Worm (Caenorhabditis elegans): ENCODE data around the gene F14F8.9.

Gene F14F8.9

DNA sequence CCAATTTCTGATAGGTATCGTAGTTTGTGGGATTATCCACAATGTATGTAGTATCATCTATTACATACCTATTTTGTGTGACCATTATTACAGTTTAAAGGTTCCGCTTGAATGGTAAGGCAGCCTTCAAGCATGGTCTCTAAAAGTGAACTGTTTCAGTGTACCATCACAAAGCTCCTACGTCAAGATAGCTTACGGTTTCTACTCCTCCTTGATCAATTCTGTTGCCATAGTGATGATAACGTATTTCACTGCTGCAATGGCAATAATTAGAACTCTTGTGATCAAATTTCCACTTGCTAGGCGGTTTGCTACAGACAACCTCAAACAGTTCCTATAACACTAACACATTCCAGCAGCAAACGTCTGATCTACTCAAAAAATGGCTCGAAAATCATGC lies 15.0 kb upstream of the F14F8.9 start:
- TF ChIP-seq nfya-1 (tag; optimal IDR thresholded peaks at IDR 0.05; ENCODE audit: insufficient read depth) (no peak), fos-1 (tag; optimal IDR thresholded peaks at IDR 0.05) (no peak), ceh-9 (tag; optimal IDR thresholded peaks at IDR 0.05) (no peak), nhr-237 (tag; optimal IDR thresholded peaks at IDR 0.05) (no peak), nhr-77 (tag; optimal IDR thresholded peaks at IDR 0.05) (no peak)

DNA sequence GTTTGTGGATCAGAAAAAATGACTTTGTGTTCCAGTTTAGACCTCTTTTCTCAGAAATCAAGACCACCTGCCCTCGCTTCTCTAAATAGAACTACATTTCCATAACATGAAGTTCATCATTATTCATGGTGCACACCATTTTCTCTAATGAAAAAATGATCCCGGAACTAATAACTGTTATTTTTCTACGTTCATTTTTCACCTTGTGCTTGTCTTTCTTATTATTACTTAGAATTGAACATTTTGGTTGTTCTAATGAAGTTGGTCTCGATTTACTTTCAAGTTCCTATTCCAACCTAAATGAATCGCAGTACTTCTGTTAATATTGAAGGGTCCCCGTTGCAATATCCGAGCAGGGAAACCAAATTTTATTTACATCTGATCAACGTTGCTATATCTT lies 14.5 kb upstream of the F14F8.9 start, which contains the start of gene srw-36:
Gene srw-36, plus strand, starts transcription at position 301 of the 400 bp plus-strand sequence.
- no peak for TF ChIP-seq skn-1 (tag; optimal IDR thresholded peaks at IDR 0.05)

DNA sequence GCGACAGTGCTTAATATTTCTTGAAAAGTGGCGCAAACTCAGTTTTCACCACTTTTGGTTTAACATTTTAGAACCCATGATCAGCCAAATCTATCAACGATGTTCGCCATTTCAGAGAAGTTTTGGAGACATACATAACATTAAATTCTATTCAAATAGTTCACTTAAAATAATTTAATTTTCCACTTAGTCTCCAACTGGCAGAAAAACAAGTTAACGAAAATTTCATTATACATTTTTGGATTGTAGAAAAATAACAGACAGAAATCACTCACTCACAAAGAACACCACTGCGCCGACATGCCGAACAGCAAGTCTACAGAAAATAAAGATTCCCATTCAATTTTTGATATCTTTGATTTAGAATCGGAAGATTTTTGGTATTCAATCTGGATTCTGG lies 11.6 kb upstream of the F14F8.9 start, which contains the start of gene srw-44:
Gene srw-44, plus strand, starts transcription at position 301 of the 400 bp plus-strand sequence.
- TF ChIP-seq ceh-16 (tag; optimal IDR thresholded peaks at IDR 0.05) (no peak), fos-1 (tag; optimal IDR thresholded peaks at IDR 0.05) (no peak), nhr-12 (tag; optimal IDR thresholded peaks at IDR 0.05) (no peak)

DNA sequence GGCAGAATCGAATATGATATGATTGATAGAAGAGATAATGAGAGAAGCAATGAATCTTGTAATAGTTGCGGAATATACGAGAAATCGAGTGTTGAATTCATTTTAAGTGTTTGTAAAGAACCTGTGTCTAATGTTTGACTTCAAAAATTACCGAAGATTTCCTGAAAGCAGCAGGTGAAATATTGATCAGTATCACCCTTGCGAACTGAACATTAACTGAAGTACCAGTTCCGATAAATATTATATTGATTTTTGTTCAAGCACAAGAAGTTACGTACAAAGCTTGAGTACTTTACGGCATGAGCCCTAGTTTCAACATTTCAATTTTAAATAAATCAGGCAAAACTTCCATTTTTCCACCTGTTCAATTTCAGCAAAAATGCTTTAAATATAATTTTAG lies 10.9 kb upstream of the F14F8.9 start, which contains the start of gene srz-103:
Gene srz-103, minus strand, starts transcription at position 101 of the 400 bp plus-strand sequence.
- TF ChIP-seq nhr-67 (tag; optimal IDR thresholded peaks at IDR 0.05): no peak

DNA sequence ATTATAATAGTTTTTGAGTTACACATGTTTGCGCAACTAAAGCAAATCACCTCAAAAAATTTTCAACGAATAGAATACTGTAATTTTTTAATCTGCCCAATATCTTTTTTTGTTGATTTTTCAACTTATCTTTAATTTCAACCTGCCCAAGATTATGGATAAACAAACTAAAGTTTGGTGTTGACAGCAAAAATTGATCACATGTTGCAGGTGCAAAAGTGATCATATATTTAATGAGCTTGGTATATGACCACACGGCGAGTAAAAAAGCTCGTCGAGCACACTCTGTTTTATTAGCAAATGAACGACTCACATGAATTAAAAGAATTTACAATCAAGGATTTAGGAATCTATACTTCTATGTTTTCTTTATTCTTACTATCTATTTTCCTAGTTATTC lies 7.2 kb upstream of the F14F8.9 start, which contains the start of gene srz-1:
Gene srz-1, plus strand, starts transcription at position 301 of the 400 bp plus-strand sequence.
- TF ChIP-seq nhr-28 (tag; optimal IDR thresholded peaks at IDR 0.05) (no peak), lin-15B (tag; optimal IDR thresholded peaks at IDR 0.05) (no peak), nhr-43 (tag; optimal IDR thresholded peaks at IDR 0.05; ENCODE audit: poor library complexity, severe bottlenecking) (no peak), nhr-76 (tag; optimal IDR thresholded peaks at IDR 0.05) (no peak)

DNA sequence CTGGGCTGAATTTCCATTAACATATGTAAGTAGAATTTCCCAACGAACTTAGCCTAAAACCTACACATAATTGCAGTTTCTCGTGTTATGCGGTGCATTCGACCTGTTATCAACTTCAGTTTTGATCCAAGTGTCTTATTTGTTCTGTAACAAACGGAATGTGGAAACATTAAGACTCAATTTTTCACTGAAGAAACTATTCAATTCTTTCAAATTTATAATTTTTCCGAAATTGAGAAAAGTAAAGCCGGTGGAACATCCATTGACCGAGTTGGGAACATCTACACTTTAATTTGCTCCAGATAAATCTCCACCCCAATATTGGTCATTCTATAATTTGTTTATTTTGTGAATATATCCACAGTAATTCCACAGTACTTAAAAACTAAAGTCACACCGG lies 6.0 kb upstream of the F14F8.9 start:
- TF ChIP-seq mml-1 (tag; optimal IDR thresholded peaks at IDR 0.05) (no peak), aly-2 (tag; optimal IDR thresholded peaks at IDR 0.05) (no peak), ztf-4 (tag; optimal IDR thresholded peaks at IDR 0.05) (no peak), unc-39 (tag; optimal IDR thresholded peaks at IDR 0.05) (no peak), lin-39 (tag; optimal IDR thresholded peaks at IDR 0.05) (no peak), ZK546.5 (tag; optimal IDR thresholded peaks at IDR 0.05) (no peak), pha-4 (tag; optimal IDR thresholded peaks at IDR 0.05) (no peak), unc-62 (GFP tag; optimal IDR thresholded peaks at IDR 0.05) (no peak), fkh-10 (GFP tag; optimal IDR thresholded peaks at IDR 0.05) (no peak), hmg-11 (tag; optimal IDR thresholded peaks at IDR 0.05) (no peak), ceh-9 (tag; optimal IDR thresholded peaks at IDR 0.05) (no peak)

DNA sequence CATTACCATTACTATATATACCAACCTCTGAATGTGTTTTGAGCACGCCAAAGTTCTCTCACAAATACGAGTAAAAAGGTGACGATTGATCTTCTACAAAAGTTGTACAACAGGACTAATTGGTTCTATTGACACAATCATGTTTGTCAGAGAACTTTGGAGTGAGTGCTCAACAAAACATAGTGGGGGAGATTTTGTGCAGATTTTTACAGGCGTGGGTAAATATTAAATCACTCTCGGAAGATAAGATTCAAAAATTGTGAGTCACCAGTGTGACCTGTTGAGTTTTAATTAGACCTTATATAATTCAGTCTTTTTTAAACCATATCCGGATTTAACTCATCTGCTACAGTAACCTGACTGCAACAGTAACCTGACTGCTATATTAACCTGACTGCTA lies 3.8 kb upstream of the F14F8.9 start, which contains the start of gene F14F8.8:
Gene F14F8.8, minus strand, starts transcription at position 101 of the 400 bp plus-strand sequence.
- TF ChIP-seq nhr-25 (tag; optimal IDR thresholded peaks at IDR 0.05): no peak
- TF ChIP-seq ztf-4 (tag; optimal IDR thresholded peaks at IDR 0.05): no peak
- no peak for TF ChIP-seq nhr-43 (tag; optimal IDR thresholded peaks at IDR 0.05; ENCODE audit: poor library complexity, severe bottlenecking)
- TF ChIP-seq nhr-23 (tag; optimal IDR thresholded peaks at IDR 0.05): no peak
- no peak for TF ChIP-seq egl-5 (tag; optimal IDR thresholded peaks at IDR 0.05)
- no peak for TF ChIP-seq eor-1 (tag; optimal IDR thresholded peaks at IDR 0.05)
- TF ChIP-seq ztf-11 (tag; optimal IDR thresholded peaks at IDR 0.05): no peak
- no peak for TF ChIP-seq ceh-16 (tag; optimal IDR thresholded peaks at IDR 0.05)
- TF ChIP-seq R02D3.7 (tag; optimal IDR thresholded peaks at IDR 0.05): no peak
- no peak for TF ChIP-seq lin-15B (tag; optimal IDR thresholded peaks at IDR 0.05)
- no peak for TF ChIP-seq elt-1 (tag; optimal IDR thresholded peaks at IDR 0.05)
- TF ChIP-seq snpc-4 (tag; optimal IDR thresholded peaks at IDR 0.05): no peak
- no peak for TF ChIP-seq nhr-77 (tag; optimal IDR thresholded peaks at IDR 0.05)
- TF ChIP-seq nfya-1 (tag; optimal IDR thresholded peaks at IDR 0.05; ENCODE audit: insufficient read depth): no peak
- TF ChIP-seq elt-2 (tag; optimal IDR thresholded peaks at IDR 0.05): no peak
- TF ChIP-seq aly-2 (tag; optimal IDR thresholded peaks at IDR 0.05): no peak
- TF ChIP-seq elt-3 (tag; optimal IDR thresholded peaks at IDR 0.05): no peak

Data from whole organism, L3 larva.